Worm (Caenorhabditis elegans) whole organism, late embryonic: ENCODE measurements around the gene mlk-1.

Experiments
- ama-1 ChIP-seq: fragments of 150-350 bp; optimal IDR thresholded peaks from 2 replicates; lab custom pipeline; 2014
- ceh-22 ChIP-seq: sonication (generic microtip); optimal IDR thresholded peaks from 2 replicates; lab custom pipeline; 2017; ENCODE audit warnings: missing biosample characterization, missing genetic modification characterization
- lim-6 ChIP-seq: sonication (generic microtip); optimal IDR thresholded peaks from 2 replicates; lab custom pipeline; 2016; ENCODE audit warnings: missing genetic modification characterization, missing compliant biosample characterization
- pha-2 ChIP-seq: sonication (generic microtip); optimal IDR thresholded peaks from 2 replicates; lab custom pipeline; 2017; ENCODE audit warnings: mild to moderate bottlenecking, missing genetic modification characterization, missing compliant biosample characterization
- ztf-16 ChIP-seq: sonication (generic microtip); optimal IDR thresholded peaks from 2 replicates; lab custom pipeline; 2017; ENCODE audit warnings: missing genetic modification characterization, missing compliant biosample characterization

- TF ChIP-seq ceh-22 (tag; lab: Kevin White, UChicago) (no peak), lim-6 (tag; lab: Kevin White, UChicago) (no peak), ztf-16 (tag; lab: Kevin White, UChicago) (no peak), ama-1 (no peak), pha-2 (tag; lab: Kevin White, UChicago) (no peak)
Measured at ce11 chrV:5027640-5028039, 37.0 kb downstream of the mlk-1 start, which contains the start of gene cpt-4.
